Worm (Caenorhabditis elegans) whole organism, L2 larva: Measurements from ENCODE around the gene fbxb-114.
A peak's percentile ranks its signal among the peaks of the same experiment; 100 is the strongest.

Experiments
- C34F6.9 ChIP-seq: fragments of 150-350 bp; optimal IDR thresholded peaks from 2 replicates; lab custom pipeline; 2014; ENCODE audit warnings: missing biosample characterization, missing genetic modification characterization
- F13H6.1 ChIP-seq: sonication (generic microtip); optimal IDR thresholded peaks from 2 replicates; lab custom pipeline; 2016; ENCODE audit warnings: missing genetic modification characterization, missing compliant biosample characterization
- R02D3.7 ChIP-seq: fragments of 150-350 bp; optimal IDR thresholded peaks from 2 replicates; lab custom pipeline; 2014; ENCODE audit warnings: missing biosample characterization, missing genetic modification characterization
- Y55F3AM.14 ChIP-seq: fragments of 200-800 bp; sonication (Bioruptor generic); optimal IDR thresholded peaks from 2 replicates; lab custom pipeline; 2018; ENCODE audit warnings: mild to moderate bottlenecking, missing genetic modification characterization, missing compliant biosample characterization
- ZK546.5 ChIP-seq: sonication (generic microtip); optimal IDR thresholded peaks from 2 replicates; lab custom pipeline; 2017; ENCODE audit warnings: missing biosample characterization, missing genetic modification characterization
- alr-1 ChIP-seq: fragments of 150-350 bp; optimal IDR thresholded peaks from 2 replicates; lab custom pipeline; 2014; ENCODE audit warnings: missing biosample characterization, missing genetic modification characterization
- aly-2 ChIP-seq: fragments of 150-350 bp; optimal IDR thresholded peaks from 2 replicates; lab custom pipeline; 2014; ENCODE audit warnings: missing biosample characterization, missing genetic modification characterization
- ama-1 ChIP-seq: fragments of 150-350 bp; optimal IDR thresholded peaks from 2 replicates; lab custom pipeline; 2018; ENCODE audit warnings: inconsistent platforms
- blmp-1 ChIP-seq: sonication (generic microtip); optimal IDR thresholded peaks from 2 replicates; lab custom pipeline; 2017; ENCODE audit warnings: missing genetic modification characterization, mild to moderate bottlenecking, missing compliant biosample characterization, antibody characterized with exemption, moderate library complexity; ENCODE audit not compliant: insufficient read depth
- ceh-16 ChIP-seq: fragments of 150-350 bp; optimal IDR thresholded peaks from 2 replicates; lab custom pipeline; 2014; ENCODE audit warnings: missing biosample characterization, missing genetic modification characterization
- ceh-82 ChIP-seq: fragments of 150-350 bp; optimal IDR thresholded peaks from 2 replicates; lab custom pipeline; 2014; ENCODE audit warnings: missing biosample characterization, missing genetic modification characterization
- crh-2 ChIP-seq: sonication (generic microtip); optimal IDR thresholded peaks from 2 replicates; lab custom pipeline; 2017; ENCODE audit warnings: missing biosample characterization, missing genetic modification characterization
- dmd-4 ChIP-seq: sonication (generic microtip); optimal IDR thresholded peaks from 2 replicates; lab custom pipeline; 2017; ENCODE audit warnings: missing biosample characterization, missing genetic modification characterization
- elt-1 ChIP-seq: fragments of 150-350 bp; optimal IDR thresholded peaks from 2 replicates; lab custom pipeline; 2014; ENCODE audit warnings: missing biosample characterization, missing genetic modification characterization
- elt-3 ChIP-seq: sonication (generic microtip); optimal IDR thresholded peaks from 2 replicates; lab custom pipeline; 2017; ENCODE audit warnings: missing biosample characterization, missing genetic modification characterization
- fos-1 ChIP-seq: fragments of 150-350 bp; optimal IDR thresholded peaks from 2 replicates; lab custom pipeline; 2014; ENCODE audit warnings: missing biosample characterization, missing genetic modification characterization
- gmeb-1 ChIP-seq: fragments of 150-350 bp; optimal IDR thresholded peaks from 2 replicates; lab custom pipeline; 2014; ENCODE audit warnings: missing biosample characterization, missing genetic modification characterization
- lin-11 ChIP-seq: fragments of 150-350 bp; sonication (generic microtip); optimal IDR thresholded peaks from 2 replicates; lab custom pipeline; 2014; ENCODE audit warnings: missing biosample characterization, missing genetic modification characterization, inconsistent platforms, mixed read lengths
- lin-13 ChIP-seq: fragments of 150-350 bp; optimal IDR thresholded peaks from 2 replicates; lab custom pipeline; 2014; ENCODE audit warnings: missing biosample characterization, missing genetic modification reagents, missing genetic modification characterization
- lin-39 ChIP-seq: fragments of 150-350 bp; optimal IDR thresholded peaks from 2 replicates; lab custom pipeline; 2014; ENCODE audit warnings: missing biosample characterization, missing genetic modification reagents, missing genetic modification characterization
- lsy-2 ChIP-seq, 2 experiments: fragments of 150-350 bp in 1 of 2; sonication (generic microtip) in 1 of 2; optimal IDR thresholded peaks; 2 replicates each; lab custom pipeline; 2014 to 2017; ENCODE audit warnings: missing biosample characterization in 2 of 2, missing genetic modification characterization in 2 of 2
- mab-5 ChIP-seq: fragments of 150-350 bp; optimal IDR thresholded peaks from 2 replicates; lab custom pipeline; 2014; ENCODE audit warnings: missing biosample characterization, missing genetic modification characterization
- mbf-1 ChIP-seq: sonication (generic microtip); optimal IDR thresholded peaks from 2 replicates; lab custom pipeline; 2017; ENCODE audit warnings: missing biosample characterization, missing genetic modification characterization
- mdl-1 ChIP-seq, 2 experiments: fragments of 150-350 bp in 1 of 2; sonication (generic microtip) in 1 of 2; optimal IDR thresholded peaks; 2 replicates each; lab custom pipeline; 2017; ENCODE audit warnings: missing biosample characterization in 2 of 2, missing genetic modification characterization in 2 of 2
- nhr-10 ChIP-seq: sonication (generic microtip); optimal IDR thresholded peaks from 2 replicates; lab custom pipeline; 2017; ENCODE audit warnings: missing biosample characterization, missing genetic modification characterization
- nhr-11 ChIP-seq: fragments of 150-350 bp; optimal IDR thresholded peaks from 2 replicates; lab custom pipeline; 2014; ENCODE audit warnings: missing biosample characterization, missing genetic modification characterization
- nhr-12 ChIP-seq: fragments of 150-350 bp; optimal IDR thresholded peaks from 2 replicates; lab custom pipeline; 2014; ENCODE audit warnings: missing biosample characterization, missing genetic modification characterization
- nhr-129 ChIP-seq: fragments of 150-350 bp; optimal IDR thresholded peaks from 2 replicates; lab custom pipeline; 2014; ENCODE audit warnings: missing biosample characterization, missing genetic modification characterization
- nhr-21 ChIP-seq: fragments of 150-350 bp; optimal IDR thresholded peaks from 2 replicates; lab custom pipeline; 2014; ENCODE audit warnings: missing biosample characterization, missing genetic modification characterization
- nhr-23 ChIP-seq: fragments of 150-350 bp; optimal IDR thresholded peaks from 2 replicates; lab custom pipeline; 2014; ENCODE audit warnings: missing biosample characterization, missing genetic modification reagents, missing genetic modification characterization
- nhr-237 ChIP-seq: fragments of 150-350 bp; optimal IDR thresholded peaks from 2 replicates; lab custom pipeline; 2014; ENCODE audit warnings: missing biosample characterization, missing genetic modification characterization
- nhr-25 ChIP-seq: fragments of 150-350 bp; sonication (generic microtip); optimal IDR thresholded peaks from 3 replicates; lab custom pipeline; 2014; ENCODE audit warnings: missing biosample characterization, missing genetic modification characterization
- nhr-6 ChIP-seq: fragments of 150-350 bp; optimal IDR thresholded peaks from 2 replicates; lab custom pipeline; 2014; ENCODE audit warnings: missing biosample characterization, missing genetic modification characterization
- nhr-77 ChIP-seq: fragments of 150-350 bp; optimal IDR thresholded peaks from 2 replicates; lab custom pipeline; 2014; ENCODE audit warnings: missing biosample characterization, missing genetic modification characterization
- peb-1 ChIP-seq: fragments of 150-350 bp; optimal IDR thresholded peaks from 2 replicates; lab custom pipeline; 2014; ENCODE audit warnings: missing biosample characterization, missing genetic modification characterization
- sem-4 ChIP-seq: fragments of 150-350 bp; optimal IDR thresholded peaks from 2 replicates; lab custom pipeline; 2014; ENCODE audit warnings: missing biosample characterization, missing genetic modification reagents, missing genetic modification characterization
- skn-1 ChIP-seq: sonication (generic microtip); optimal IDR thresholded peaks from 2 replicates; lab custom pipeline; 2017; ENCODE audit warnings: missing biosample characterization, missing genetic modification characterization
- sma-3 ChIP-seq: sonication (generic microtip); optimal IDR thresholded peaks from 2 replicates; lab custom pipeline; 2016; ENCODE audit warnings: missing genetic modification reagents, missing genetic modification characterization, missing compliant biosample characterization
- sma-9 ChIP-seq, 2 experiments: fragments of 150-350 bp in 1 of 2; sonication (generic microtip) in 1 of 2; optimal IDR thresholded peaks; 2 replicates each; lab custom pipeline; 2014 to 2016; ENCODE audit warnings: missing genetic modification characterization in 2 of 2, mild to moderate bottlenecking in 1 of 2, missing biosample characterization in 1 of 2, missing compliant biosample characterization in 1 of 2, missing genetic modification reagents in 1 of 2, moderate library complexity in 1 of 2
- snpc-4 ChIP-seq: fragments of 150-350 bp; optimal IDR thresholded peaks from 2 replicates; lab custom pipeline; 2014; ENCODE audit warnings: missing biosample characterization, missing genetic modification characterization
- unc-55 ChIP-seq: fragments of 150-350 bp; sonication (generic microtip); optimal IDR thresholded peaks from 3 replicates; lab custom pipeline; 2014; ENCODE audit warnings: missing biosample characterization, missing genetic modification reagents, missing genetic modification characterization
- unc-62 ChIP-seq: fragments of 150-350 bp; optimal IDR thresholded peaks from 2 replicates; lab custom pipeline; 2014; ENCODE audit warnings: missing biosample characterization, missing genetic modification reagents, missing genetic modification characterization
- ztf-1 ChIP-seq: fragments of 200-800 bp; sonication (Bioruptor generic); conservative IDR thresholded peaks from 2 replicates; pipeline ENCODE4 v1.3.6; 2022; ENCODE audit warnings: missing genetic modification characterization, missing compliant biosample characterization
- ztf-11 ChIP-seq: sonication (generic microtip); optimal IDR thresholded peaks from 2 replicates; lab custom pipeline; 2017; ENCODE audit warnings: missing biosample characterization, missing genetic modification characterization
- ztf-4 ChIP-seq: fragments of 150-350 bp; optimal IDR thresholded peaks from 2 replicates; lab custom pipeline; 2014; ENCODE audit warnings: missing biosample characterization, missing genetic modification characterization

fbxb-114 gene

DNA sequence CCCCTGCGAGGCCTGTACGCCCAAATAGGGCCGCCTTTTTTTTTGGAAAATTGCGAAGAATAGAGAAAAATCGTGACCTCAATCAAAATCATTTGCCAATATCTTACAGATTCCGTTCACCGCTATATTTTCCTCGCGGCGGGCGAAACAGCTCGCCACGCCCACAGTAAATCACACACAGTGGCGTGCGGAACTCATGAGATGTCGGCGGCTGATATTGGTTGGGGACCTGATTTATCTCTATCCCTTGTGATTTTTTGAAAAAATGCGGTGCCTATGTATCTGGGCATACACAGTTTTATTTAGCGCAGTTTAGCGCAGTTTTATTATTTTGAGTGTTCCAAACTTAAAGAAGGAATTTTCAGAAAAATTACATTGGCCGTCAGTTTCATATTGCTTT, 3.7 kb downstream of the fbxb-114 start:
- TF ChIP-seq blmp-1 (tag; lab: Kevin White, UChicago) (no peak), nhr-11 (tag; lab: Kevin White, UChicago) (no peak), nhr-12 (tag; lab: Kevin White, UChicago) (no peak), elt-1 (tag; lab: Kevin White, UChicago) (no peak), snpc-4 (tag; lab: Kevin White, UChicago) (peak; percentile 87)

- no peak for TF ChIP-seq ztf-4
- no peak for TF ChIP-seq sem-4 (tag; lab: Kevin White, UChicago)
- TF ChIP-seq nhr-21, result peak; percentile 26
- TF ChIP-seq F13H6.1 (tag; lab: Kevin White, UChicago), result no peak
- no peak for TF ChIP-seq nhr-237 (tag; lab: Kevin White, UChicago)
- TF ChIP-seq ztf-11 (tag; lab: Kevin White, UChicago), result no peak
- no peak for TF ChIP-seq ceh-16
- TF ChIP-seq unc-55 (GFP tag; lab: Kevin White, UChicago), result peak; percentile 44
- TF ChIP-seq ceh-82 (tag; lab: Kevin White, UChicago), result no peak
- TF ChIP-seq elt-3 (tag; lab: Kevin White, UChicago), result no peak
- no peak for TF ChIP-seq fos-1
- no peak for TF ChIP-seq gmeb-1 (tag; lab: Kevin White, UChicago)
- TF ChIP-seq aly-2 (tag; lab: Kevin White, UChicago), result no peak
- no peak for TF ChIP-seq elt-1 (tag; lab: Kevin White, UChicago)
- peak; percentile 2 for TF ChIP-seq Y55F3AM.14 (GFP tag; lab: Kevin White, UChicago)
- TF ChIP-seq R02D3.7 (tag; lab: Kevin White, UChicago), result no peak
- no peak for TF ChIP-seq nhr-77 (tag; lab: Kevin White, UChicago)
- TF ChIP-seq nhr-10 (tag; lab: Kevin White, UChicago), result no peak
- peak; percentile 4 for TF ChIP-seq lin-11 (tag; lab: Kevin White, UChicago)
- no peak for TF ChIP-seq blmp-1 (tag; lab: Kevin White, UChicago)
- TF ChIP-seq ZK546.5 (tag; lab: Kevin White, UChicago), result no peak
- no peak for TF ChIP-seq alr-1 (tag; lab: Kevin White, UChicago)
- no peak for TF ChIP-seq nhr-25 (tag; lab: Kevin White, UChicago)
- TF ChIP-seq sma-3 (GFP tag; lab: Kevin White, UChicago), result peak; percentile 50
- TF ChIP-seq lin-13 (GFP tag; lab: Kevin White, UChicago), result peak; percentile 55
- peak; percentile 89 for TF ChIP-seq crh-2 (tag; lab: Kevin White, UChicago)
- no peak for TF ChIP-seq ama-1
- TF ChIP-seq lsy-2 (tag; optimal IDR thresholded peaks at IDR 0.05; lab: Kevin White, UChicago), result no peak
- TF ChIP-seq mdl-1 (tag; optimal IDR thresholded peaks at IDR 0.05; lab: Kevin White, UChicago), result no peak
- TF ChIP-seq nhr-129 (tag; lab: Kevin White, UChicago), result peak; percentile 66
- no peak for TF ChIP-seq mbf-1 (tag; lab: Kevin White, UChicago)
- TF ChIP-seq peb-1, result no peak
- TF ChIP-seq C34F6.9, result peak; percentile 30
- no peak for TF ChIP-seq unc-62 (GFP tag; lab: Kevin White, UChicago)
- TF ChIP-seq snpc-4 (tag; lab: Kevin White, UChicago), result no peak
- TF ChIP-seq sma-9 (GFP tag; optimal IDR thresholded peaks at IDR 0.05; lab: Kevin White, UChicago), result peak; percentile 25
- no peak for TF ChIP-seq sma-9 (tag; optimal IDR thresholded peaks at IDR 0.05; lab: Kevin White, UChicago)
- no peak for TF ChIP-seq nhr-6 (tag; lab: Kevin White, UChicago)
These were observed 6.5 kb downstream of the fbxb-114 start for ce11 chrX:16928087-16928486.

ce11 chrX:16929560-16930332, 8.1 kb downstream of the fbxb-114 start:
- TF ChIP-seq alr-1 (tag; lab: Kevin White, UChicago) (peak; percentile 75), nhr-23 (no peak), mdl-1 (tag; optimal IDR thresholded peaks at IDR 0.05; lab: Kevin White, UChicago) (peak; percentile 95 to 98), aly-2 (tag; lab: Kevin White, UChicago) (no peak), nhr-237 (tag; lab: Kevin White, UChicago) (peak; percentile 77), crh-2 (tag; lab: Kevin White, UChicago) (peak; percentile 99), lin-13 (GFP tag; lab: Kevin White, UChicago) (peak; percentile 96), ama-1 (peak; percentile 100), lin-39 (tag; lab: Kevin White, UChicago) (peak; percentile 89), unc-62 (GFP tag; lab: Kevin White, UChicago) (peak; percentile 50), ztf-11 (tag; lab: Kevin White, UChicago) (no peak), peb-1 (peak; percentile 24), sma-9 (GFP tag; optimal IDR thresholded peaks at IDR 0.05; lab: Kevin White, UChicago) (peak; percentile 97), sma-9 (tag; optimal IDR thresholded peaks at IDR 0.05; lab: Kevin White, UChicago) (peak; percentile 41), mab-5 (tag; lab: Kevin White, UChicago) (peak; percentile 87), dmd-4 (peak; percentile 24), unc-55 (GFP tag; lab: Kevin White, UChicago) (peak; percentile 98), ztf-1 (GFP tag; lab: Robert Waterston, UW) (0 out of 2 replicates have a peak, but pooled peaks have one; percentile 88), nhr-10 (tag; lab: Kevin White, UChicago) (peak; percentile 84), nhr-12 (tag; lab: Kevin White, UChicago) (peak; percentile 29), ZK546.5 (tag; lab: Kevin White, UChicago) (peak; percentile 59), lsy-2 (tag; optimal IDR thresholded peaks at IDR 0.05; lab: Kevin White, UChicago) (peak; percentile 87 to 95), lin-11 (tag; lab: Kevin White, UChicago) (peak; percentile 96), blmp-1 (tag; lab: Kevin White, UChicago) (peak; percentile 94), nhr-11 (tag; lab: Kevin White, UChicago) (no peak), nhr-25 (tag; lab: Kevin White, UChicago) (peak; percentile 98), skn-1 (tag; lab: Kevin White, UChicago) (no peak), mbf-1 (tag; lab: Kevin White, UChicago) (no peak)
